Fruit fly (Drosophila melanogaster): ENCODE results near the gene noc.

noc gene

dm6 chr2L:14521472-14521871, 30.8 kb downstream of the noc start:
- peak; percentile 17 for TF ChIP-seq Abd-B (GFP tag; optimal IDR thresholded peaks at IDR 0.05)
- TF ChIP-seq Sox102F (GFP tag; optimal IDR thresholded peaks at IDR 0.05) = peak; percentile 36
- peak; percentile 19; the same call in 1 of the 2 replicates for TF ChIP-seq CG5953 (GFP tag; IDR thresholded peaks at IDR 0.05)
- 0 out of 4 replicates have a peak, but pooled peaks have one; percentile 7 for TF ChIP-seq chinmo (GFP tag; IDR thresholded peaks at IDR 0.05; ENCODE audit: partially characterized antibody)
- no peak for TF ChIP-seq CG2202 (tag; optimal IDR thresholded peaks at IDR 0.05)
- TF ChIP-seq sens (GFP tag) = peak; percentile 85
- peak; percentile 4 for TF ChIP-seq dmrt99B (tag; optimal IDR thresholded peaks at IDR 0.05)
- peak; percentile 9 for TF ChIP-seq CG9727 (GFP tag; optimal IDR thresholded peaks at IDR 0.05)
- peak; percentile 17 for TF ChIP-seq CG4820 (GFP tag; optimal IDR thresholded peaks at IDR 0.05)
- TF ChIP-seq Xbp1 (GFP tag; optimal IDR thresholded peaks at IDR 0.05) = peak; percentile 23
- TF ChIP-seq lmd (GFP tag; IDR thresholded peaks at IDR 0.05) = no peak
- TF ChIP-seq Xrp1 (GFP tag; IDR thresholded peaks at IDR 0.05) = peak; percentile 10; the same call in 1 of the 2 replicates
- peak; percentile 1 for TF ChIP-seq unpg (GFP tag; optimal IDR thresholded peaks at IDR 0.05)
- TF ChIP-seq phol (tag; optimal IDR thresholded peaks at IDR 0.05) = peak; percentile 6
- peak; percentile 7 for TF ChIP-seq CG2712 (tag; optimal IDR thresholded peaks at IDR 0.05)
- peak; percentile 20 for TF ChIP-seq gem (tag; optimal IDR thresholded peaks at IDR 0.05)
- peak; percentile 27 for TF ChIP-seq nmo (GFP tag; optimal IDR thresholded peaks at IDR 0.05)
- TF ChIP-seq Drgx (GFP tag; IDR thresholded peaks at IDR 0.05) = peak; percentile 45
- no peak for TF ChIP-seq CG17359 (tag; optimal IDR thresholded peaks at IDR 0.05)
- peak; percentile 53 for TF ChIP-seq CG1603 (tag; optimal IDR thresholded peaks at IDR 0.05)
- peak in 1 of 2 experiments; percentile 36 for TF ChIP-seq bsh (GFP tag; optimal IDR thresholded peaks at IDR 0.05)
- no peak for TF ChIP-seq corto (GFP tag; optimal IDR thresholded peaks at IDR 0.05)
- TF ChIP-seq chif (GFP tag; optimal IDR thresholded peaks at IDR 0.05) = peak in 1 of 2 experiments; percentile 5
- peak; percentile 19 for TF ChIP-seq CG7839 (tag; optimal IDR thresholded peaks at IDR 0.05)
- peak; percentile 84 for TF ChIP-seq Ets65A (GFP tag)
- TF ChIP-seq Mrtf (GFP tag; IDR thresholded peaks at IDR 0.05) = no peak
- peak; percentile 33 for TF ChIP-seq gsb-n (tag; optimal IDR thresholded peaks at IDR 0.05)
- TF ChIP-seq CG6683 (GFP tag; optimal IDR thresholded peaks at IDR 0.05) = no peak

- TF ChIP-seq Dip3 (GFP tag; optimal IDR thresholded peaks at IDR 0.05) (no peak), wdn (GFP tag; IDR thresholded peaks at IDR 0.05) (no peak), pum (GFP tag; optimal IDR thresholded peaks at IDR 0.05) (no peak), D19A (tag; optimal IDR thresholded peaks at IDR 0.05) (peak; percentile 17), eve (GFP tag; optimal IDR thresholded peaks at IDR 0.05) (no peak), gem (tag; optimal IDR thresholded peaks at IDR 0.05) (peak; percentile 10)
Observed at dm6 chr2L:14523731-14524130, 33.1 kb downstream of the noc start.

DNA sequence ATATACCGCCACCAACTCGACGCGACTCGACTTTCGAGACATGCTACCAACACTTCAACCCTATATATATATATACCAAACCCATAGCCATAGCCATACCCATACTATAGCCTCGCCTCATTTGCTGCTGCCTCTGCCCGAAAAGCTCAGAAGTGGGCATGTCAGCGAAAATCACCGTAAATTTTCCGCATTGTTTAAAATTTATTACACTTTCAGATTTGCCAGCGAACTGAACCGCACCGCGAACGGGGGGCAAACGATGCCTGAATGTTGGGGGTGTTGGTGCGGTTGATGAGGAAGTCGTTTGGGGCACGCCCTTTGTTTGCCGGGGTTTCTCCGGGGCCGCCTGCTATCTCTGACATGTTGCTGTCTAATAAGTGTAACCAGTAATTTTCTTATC, 33.6 kb downstream of the noc start, which contains the start of gene CG33648:
TSS of gene CG33648 (plus strand) at position 69 of the 400 bp plus-strand sequence.
- 0 out of 2 replicates have a peak, but pooled peaks have one; percentile 25 for TF ChIP-seq sob (GFP tag; IDR thresholded peaks at IDR 0.05)
- TF ChIP-seq Med (GFP tag) = peak; percentile 69
- TF ChIP-seq Hr78 (GFP tag; optimal IDR thresholded peaks at IDR 0.05) = peak in 1 of 2 experiments; percentile 39
- TF ChIP-seq CG5953 (GFP tag; IDR thresholded peaks at IDR 0.05) = 0 out of 2 replicates have a peak, but pooled peaks have one; percentile 38
- TF ChIP-seq dysf (GFP tag; IDR thresholded peaks at IDR 0.05) = 0 out of 3 replicates have a peak, but pooled peaks have one; percentile 20
- TF ChIP-seq sd (tag; optimal IDR thresholded peaks at IDR 0.05) = peak; percentile 44
- peak; percentile 90 for TF ChIP-seq CG13894 (tag; optimal IDR thresholded peaks at IDR 0.05)
- no peak for TF ChIP-seq lov (optimal IDR thresholded peaks at IDR 0.05)
- 0 out of 3 replicates have a peak, but pooled peaks have one; percentile 27 for TF ChIP-seq lov (GFP tag; IDR thresholded peaks at IDR 0.05)
- no peak for TF ChIP-seq pan (optimal IDR thresholded peaks at IDR 0.05)
- TF ChIP-seq pan (GFP tag; optimal IDR thresholded peaks at IDR 0.05 in 1 of 2, IDR thresholded peaks at IDR 0.05 in 1 of 2) = peak in 1 of 2 experiments; percentile 22
- TF ChIP-seq dm (GFP tag; optimal IDR thresholded peaks at IDR 0.05) = no peak
- 0 out of 2 replicates have a peak, but pooled peaks have one; percentile 25 for TF ChIP-seq Atf6 (GFP tag; IDR thresholded peaks at IDR 0.05)
- TF ChIP-seq CG9932 (GFP tag; IDR thresholded peaks at IDR 0.05) = no peak
- TF ChIP-seq sug (tag; optimal IDR thresholded peaks at IDR 0.05) = peak; percentile 45
- no peak for TF ChIP-seq Oaz (GFP tag; IDR thresholded peaks at IDR 0.05)
- peak; percentile 29 for TF ChIP-seq CG12769 (tag; optimal IDR thresholded peaks at IDR 0.05)
- TF ChIP-seq sens (GFP tag) = peak; percentile 48

All from whole organism, embryonic.